Fruit fly (Drosophila melanogaster): ENCODE data around the gene CG14115.

Gene CG14115

dm6 chr3L:13061322-13061809 lies at the start of gene CG14115, which contains the start of gene CG34428:
TSS of gene CG14115 (minus strand) at chr3L:13061422.
TSS of gene CG34428 (plus strand) at chr3L:13061759.
- TF ChIP-seq pad (GFP tag; optimal IDR thresholded peaks at IDR 0.05) (no peak), tj (GFP tag; optimal IDR thresholded peaks at IDR 0.05) (no peak), Mnt (GFP tag; optimal IDR thresholded peaks at IDR 0.05) (no peak), Hr96 (GFP tag; optimal IDR thresholded peaks at IDR 0.05) (no peak), cnc (optimal IDR thresholded peaks at IDR 0.05) (no peak), ovo (GFP tag; optimal IDR thresholded peaks at IDR 0.05) (no peak), CG7045 (GFP tag; optimal IDR thresholded peaks at IDR 0.05) (no peak), kay (GFP tag; ENCODE audit: borderline replicate concordance) (no peak), CG33017 (tag; optimal IDR thresholded peaks at IDR 0.05) (no peak), toe (GFP tag; optimal IDR thresholded peaks at IDR 0.05) (no peak), Crg-1 (GFP tag; optimal IDR thresholded peaks at IDR 0.05) (no peak), CG12768 (GFP tag; optimal IDR thresholded peaks at IDR 0.05) (no peak), cic (GFP tag; optimal IDR thresholded peaks at IDR 0.05) (no peak)

dm6 chr3L:13109362-13109761 lies 48.1 kb upstream of the CG14115 start:
- TF ChIP-seq CG1620 (GFP tag; optimal IDR thresholded peaks at IDR 0.05) (no peak), Crg-1 (GFP tag; optimal IDR thresholded peaks at IDR 0.05) (no peak), pad (GFP tag; optimal IDR thresholded peaks at IDR 0.05) (no peak), CG7101 (tag; optimal IDR thresholded peaks at IDR 0.05) (no peak), tj (GFP tag; optimal IDR thresholded peaks at IDR 0.05) (no peak), CG33017 (tag; optimal IDR thresholded peaks at IDR 0.05) (no peak), Clk (GFP tag; optimal IDR thresholded peaks at IDR 0.05) (no peak), cnc (optimal IDR thresholded peaks at IDR 0.05) (no peak), kay (GFP tag; ENCODE audit: borderline replicate concordance) (no peak), cic (GFP tag; optimal IDR thresholded peaks at IDR 0.05) (no peak), CG12768 (GFP tag; optimal IDR thresholded peaks at IDR 0.05) (no peak), ovo (GFP tag; optimal IDR thresholded peaks at IDR 0.05) (no peak), CG7045 (GFP tag; optimal IDR thresholded peaks at IDR 0.05) (no peak), Hr96 (GFP tag; optimal IDR thresholded peaks at IDR 0.05) (no peak), toe (GFP tag; optimal IDR thresholded peaks at IDR 0.05) (no peak), CG5204 (GFP tag; optimal IDR thresholded peaks at IDR 0.05) (no peak), CG11617 (GFP tag; optimal IDR thresholded peaks at IDR 0.05) (no peak)

dm6 chr3L:13108354-13108882 lies 47.2 kb upstream of the CG14115 start:
- no peak for TF ChIP-seq CG7101 (tag; optimal IDR thresholded peaks at IDR 0.05)
- TF ChIP-seq Clk (GFP tag; optimal IDR thresholded peaks at IDR 0.05), result no peak

dm6 chr3L:13107307-13107938 lies 46.2 kb upstream of the CG14115 start:
- TF ChIP-seq pad (GFP tag; optimal IDR thresholded peaks at IDR 0.05) (no peak), CG7101 (tag; optimal IDR thresholded peaks at IDR 0.05) (no peak), CG14711 (tag; optimal IDR thresholded peaks at IDR 0.05) (no peak), cnc (optimal IDR thresholded peaks at IDR 0.05) (no peak), bab1 (GFP tag; optimal IDR thresholded peaks at IDR 0.05) (no peak)

dm6 chr3L:13105863-13106262 lies 44.6 kb upstream of the CG14115 start:
- no peak for TF ChIP-seq ovo (GFP tag; optimal IDR thresholded peaks at IDR 0.05)
- TF ChIP-seq tj (GFP tag; optimal IDR thresholded peaks at IDR 0.05), result no peak
- TF ChIP-seq CG7101 (tag; optimal IDR thresholded peaks at IDR 0.05), result no peak

- TF ChIP-seq CG14711 (tag; optimal IDR thresholded peaks at IDR 0.05), result no peak
- TF ChIP-seq Clk (GFP tag; optimal IDR thresholded peaks at IDR 0.05), result no peak
- TF ChIP-seq Hr96 (GFP tag; optimal IDR thresholded peaks at IDR 0.05), result no peak
- no peak for TF ChIP-seq toe (GFP tag; optimal IDR thresholded peaks at IDR 0.05)
Measured at dm6 chr3L:13100438-13100837, 39.2 kb upstream of the CG14115 start.

dm6 chr3L:13099151-13099550 lies 37.9 kb upstream of the CG14115 start:
- TF ChIP-seq kay (GFP tag; ENCODE audit: borderline replicate concordance) (no peak), Hr96 (GFP tag; optimal IDR thresholded peaks at IDR 0.05) (no peak), Crg-1 (GFP tag; optimal IDR thresholded peaks at IDR 0.05) (no peak), Mnt (GFP tag; optimal IDR thresholded peaks at IDR 0.05) (no peak), CG14711 (tag; optimal IDR thresholded peaks at IDR 0.05) (no peak), bab1 (GFP tag; optimal IDR thresholded peaks at IDR 0.05) (no peak), cnc (optimal IDR thresholded peaks at IDR 0.05) (no peak), pad (GFP tag; optimal IDR thresholded peaks at IDR 0.05) (no peak), CG11617 (GFP tag; optimal IDR thresholded peaks at IDR 0.05) (no peak), cic (GFP tag; optimal IDR thresholded peaks at IDR 0.05) (no peak), CG5204 (GFP tag; optimal IDR thresholded peaks at IDR 0.05) (no peak), Clk (GFP tag; optimal IDR thresholded peaks at IDR 0.05) (no peak), CG7045 (GFP tag; optimal IDR thresholded peaks at IDR 0.05) (no peak), toe (GFP tag; optimal IDR thresholded peaks at IDR 0.05) (no peak), CG7101 (tag; optimal IDR thresholded peaks at IDR 0.05) (no peak), ovo (GFP tag; optimal IDR thresholded peaks at IDR 0.05) (no peak), tj (GFP tag; optimal IDR thresholded peaks at IDR 0.05) (no peak), CG12768 (GFP tag; optimal IDR thresholded peaks at IDR 0.05) (no peak), CG33017 (tag; optimal IDR thresholded peaks at IDR 0.05) (no peak), CG1620 (GFP tag; optimal IDR thresholded peaks at IDR 0.05) (no peak)

Measured in whole organism, adult.